Worm (Caenorhabditis elegans) whole organism, L2 larva: ENCODE measurements around the gene ZK218.11.

Source experiments
- C34F6.9 ChIP-seq: fragments of 150-350 bp; optimal IDR thresholded peaks from 2 replicates; lab custom pipeline; 2014; ENCODE audit warnings: missing biosample characterization, missing genetic modification characterization
- Y55F3AM.14 ChIP-seq: fragments of 200-800 bp; sonication (Bioruptor generic); optimal IDR thresholded peaks from 2 replicates; lab custom pipeline; 2018; ENCODE audit warnings: mild to moderate bottlenecking, missing genetic modification characterization, missing compliant biosample characterization
- aly-2 ChIP-seq: fragments of 150-350 bp; optimal IDR thresholded peaks from 2 replicates; lab custom pipeline; 2014; ENCODE audit warnings: missing biosample characterization, missing genetic modification characterization
- blmp-1 ChIP-seq: sonication (generic microtip); optimal IDR thresholded peaks from 2 replicates; lab custom pipeline; 2017; ENCODE audit warnings: missing genetic modification characterization, mild to moderate bottlenecking, missing compliant biosample characterization, antibody characterized with exemption, moderate library complexity; ENCODE audit not compliant: insufficient read depth
- ceh-82 ChIP-seq: fragments of 150-350 bp; optimal IDR thresholded peaks from 2 replicates; lab custom pipeline; 2014; ENCODE audit warnings: missing biosample characterization, missing genetic modification characterization
- crh-2 ChIP-seq: sonication (generic microtip); optimal IDR thresholded peaks from 2 replicates; lab custom pipeline; 2017; ENCODE audit warnings: missing biosample characterization, missing genetic modification characterization
- dmd-4 ChIP-seq: sonication (generic microtip); optimal IDR thresholded peaks from 2 replicates; lab custom pipeline; 2017; ENCODE audit warnings: missing biosample characterization, missing genetic modification characterization
- egl-27 ChIP-seq: sonication (generic microtip); optimal IDR thresholded peaks from 3 replicates; lab custom pipeline; 2017; ENCODE audit warnings: missing biosample characterization, missing genetic modification reagents, missing genetic modification characterization
- gmeb-1 ChIP-seq: fragments of 150-350 bp; optimal IDR thresholded peaks from 2 replicates; lab custom pipeline; 2014; ENCODE audit warnings: missing biosample characterization, missing genetic modification characterization
- lin-11 ChIP-seq: fragments of 150-350 bp; sonication (generic microtip); optimal IDR thresholded peaks from 2 replicates; lab custom pipeline; 2014; ENCODE audit warnings: missing biosample characterization, missing genetic modification characterization, inconsistent platforms, mixed read lengths
- lin-39 ChIP-seq: fragments of 150-350 bp; optimal IDR thresholded peaks from 2 replicates; lab custom pipeline; 2014; ENCODE audit warnings: missing biosample characterization, missing genetic modification reagents, missing genetic modification characterization
- lsy-2 ChIP-seq, 2 experiments: fragments of 150-350 bp in 1 of 2; sonication (generic microtip) in 1 of 2; optimal IDR thresholded peaks; 2 replicates each; lab custom pipeline; 2014 to 2017; ENCODE audit warnings: missing biosample characterization in 2 of 2, missing genetic modification characterization in 2 of 2
- mab-5 ChIP-seq: fragments of 150-350 bp; optimal IDR thresholded peaks from 2 replicates; lab custom pipeline; 2014; ENCODE audit warnings: missing biosample characterization, missing genetic modification characterization
- nhr-11 ChIP-seq: fragments of 150-350 bp; optimal IDR thresholded peaks from 2 replicates; lab custom pipeline; 2014; ENCODE audit warnings: missing biosample characterization, missing genetic modification characterization
- nhr-129 ChIP-seq: fragments of 150-350 bp; optimal IDR thresholded peaks from 2 replicates; lab custom pipeline; 2014; ENCODE audit warnings: missing biosample characterization, missing genetic modification characterization
- nhr-21 ChIP-seq: fragments of 150-350 bp; optimal IDR thresholded peaks from 2 replicates; lab custom pipeline; 2014; ENCODE audit warnings: missing biosample characterization, missing genetic modification characterization
- nhr-23 ChIP-seq: fragments of 150-350 bp; optimal IDR thresholded peaks from 2 replicates; lab custom pipeline; 2014; ENCODE audit warnings: missing biosample characterization, missing genetic modification reagents, missing genetic modification characterization
- nhr-237 ChIP-seq: fragments of 150-350 bp; optimal IDR thresholded peaks from 2 replicates; lab custom pipeline; 2014; ENCODE audit warnings: missing biosample characterization, missing genetic modification characterization
- nhr-25 ChIP-seq: fragments of 150-350 bp; sonication (generic microtip); optimal IDR thresholded peaks from 3 replicates; lab custom pipeline; 2014; ENCODE audit warnings: missing biosample characterization, missing genetic modification characterization
- nhr-77 ChIP-seq: fragments of 150-350 bp; optimal IDR thresholded peaks from 2 replicates; lab custom pipeline; 2014; ENCODE audit warnings: missing biosample characterization, missing genetic modification characterization
- peb-1 ChIP-seq: fragments of 150-350 bp; optimal IDR thresholded peaks from 2 replicates; lab custom pipeline; 2014; ENCODE audit warnings: missing biosample characterization, missing genetic modification characterization
- sma-9 ChIP-seq, 2 experiments: fragments of 150-350 bp in 1 of 2; sonication (generic microtip) in 1 of 2; optimal IDR thresholded peaks; 2 replicates each; lab custom pipeline; 2014 to 2016; ENCODE audit warnings: missing genetic modification characterization in 2 of 2, mild to moderate bottlenecking in 1 of 2, missing biosample characterization in 1 of 2, missing compliant biosample characterization in 1 of 2, missing genetic modification reagents in 1 of 2, moderate library complexity in 1 of 2
- unc-39 ChIP-seq: fragments of 150-350 bp; optimal IDR thresholded peaks from 2 replicates; lab custom pipeline; 2014; ENCODE audit warnings: missing biosample characterization, missing genetic modification characterization
- unc-55 ChIP-seq: fragments of 150-350 bp; sonication (generic microtip); optimal IDR thresholded peaks from 3 replicates; lab custom pipeline; 2014; ENCODE audit warnings: missing biosample characterization, missing genetic modification reagents, missing genetic modification characterization
- unc-62 ChIP-seq: fragments of 150-350 bp; optimal IDR thresholded peaks from 2 replicates; lab custom pipeline; 2014; ENCODE audit warnings: missing biosample characterization, missing genetic modification reagents, missing genetic modification characterization
- ztf-11 ChIP-seq: sonication (generic microtip); optimal IDR thresholded peaks from 2 replicates; lab custom pipeline; 2017; ENCODE audit warnings: missing biosample characterization, missing genetic modification characterization
- ztf-4 ChIP-seq: fragments of 150-350 bp; optimal IDR thresholded peaks from 2 replicates; lab custom pipeline; 2014; ENCODE audit warnings: missing biosample characterization, missing genetic modification characterization

ZK218.11 gene

DNA sequence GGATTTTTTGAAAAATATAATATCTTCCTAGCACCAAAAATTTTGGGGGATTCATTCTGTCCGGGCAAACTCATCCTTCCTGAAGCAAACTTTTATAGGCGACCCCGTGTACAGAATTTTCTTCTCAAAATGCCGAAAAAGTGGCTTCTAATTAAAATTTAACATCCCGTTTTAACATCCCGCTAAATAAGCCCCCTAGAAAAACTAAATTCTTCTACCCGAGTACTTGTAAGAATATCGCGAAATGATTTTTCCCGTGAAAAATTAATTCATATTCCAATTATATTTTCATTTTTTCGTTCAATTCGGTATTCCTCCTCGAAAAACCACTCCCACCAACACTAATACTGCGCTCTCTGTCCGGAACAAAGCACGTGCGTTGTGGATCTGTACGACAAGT, 39.4 kb downstream of the ZK218.11 start, which contains the start of gene T05E12.8:
T05E12.8 (plus strand) TSS at position 301 of the 400 bp plus-strand sequence.
- no peak for TF ChIP-seq lsy-2 (tag; optimal IDR thresholded peaks at IDR 0.05; lab: Kevin White, UChicago)
- TF ChIP-seq Y55F3AM.14 (GFP tag; lab: Kevin White, UChicago): no peak
- no peak for TF ChIP-seq sma-9 (GFP tag; optimal IDR thresholded peaks at IDR 0.05; lab: Kevin White, UChicago)
- no peak for TF ChIP-seq sma-9 (tag; optimal IDR thresholded peaks at IDR 0.05; lab: Kevin White, UChicago)
- no peak for TF ChIP-seq aly-2 (tag; lab: Kevin White, UChicago)
- TF ChIP-seq nhr-23 (tag; lab: Kevin White, UChicago): no peak
- TF ChIP-seq unc-55: no peak

ce11 chrV:17066634-17067033, 41.6 kb downstream of the ZK218.11 start:
- TF ChIP-seq C34F6.9 (tag; lab: Kevin White, UChicago) (no peak), dmd-4 (tag; lab: Kevin White, UChicago) (no peak), nhr-129 (tag; lab: Kevin White, UChicago) (no peak), unc-62 (GFP tag; lab: Kevin White, UChicago) (no peak), nhr-237 (tag; lab: Kevin White, UChicago) (no peak), peb-1 (tag; lab: Kevin White, UChicago) (no peak)
- TF ChIP-seq, all 48 proteins: peak for 0

ce11 chrV:17064676-17065075, 43.5 kb downstream of the ZK218.11 start, which contains the start of gene srh-255:
Gene srh-255 (plus strand): TSS chrV:17064976.
- TF ChIP-seq lin-39 (no peak), nhr-129 (tag; lab: Kevin White, UChicago) (no peak), ztf-4 (tag; lab: Kevin White, UChicago) (no peak)

DNA sequence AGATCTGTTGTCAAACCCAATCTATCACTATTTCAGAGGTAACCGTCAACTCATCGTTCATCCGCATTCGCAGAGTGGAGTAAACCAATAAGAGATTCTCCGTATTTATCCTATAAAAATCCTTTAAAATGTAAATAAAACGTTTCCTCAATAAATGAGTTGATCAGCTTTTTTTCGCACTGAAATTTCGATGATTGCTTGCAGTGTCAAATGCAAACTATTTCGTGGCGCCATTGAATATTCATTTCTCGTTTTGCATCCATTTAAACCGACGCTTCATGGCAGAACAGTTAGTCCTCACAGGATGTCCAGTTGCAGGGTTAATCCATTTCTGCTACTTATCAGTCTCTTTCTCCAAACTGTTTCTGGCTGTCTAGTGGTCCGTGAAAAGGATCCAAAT, 46.6 kb downstream of the ZK218.11 start, which contains the start of gene F28B1.9:
F28B1.9 (plus strand) TSS at position 301 of the 400 bp plus-strand sequence.
- TF ChIP-seq Y55F3AM.14 (GFP tag; lab: Kevin White, UChicago) (no peak), ztf-11 (tag; lab: Kevin White, UChicago) (no peak)
- TF ChIP-seq, all 48 proteins: peak for 0

DNA sequence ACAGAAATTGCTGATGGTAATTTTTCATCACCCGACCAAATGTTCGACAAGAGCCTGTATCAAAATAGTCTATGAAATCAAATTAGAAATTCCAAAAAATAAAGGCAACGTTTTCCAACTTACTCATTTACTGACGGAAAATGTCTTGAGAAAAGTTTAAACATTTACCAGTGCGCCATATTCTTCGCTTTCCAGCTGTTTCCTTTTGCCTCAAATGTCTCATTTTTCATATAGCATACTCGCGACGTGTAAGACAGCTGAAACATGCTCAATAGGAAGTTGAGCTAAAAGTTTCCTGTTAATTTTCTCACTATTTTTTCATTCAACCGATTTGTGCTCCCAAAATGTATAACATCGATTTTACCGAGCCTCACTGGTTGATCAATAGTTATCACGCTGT, 48.2 kb downstream of the ZK218.11 start, which contains the start of gene sri-66:
sri-66 (plus strand) TSS at position 301 of the 400 bp plus-strand sequence.
- TF ChIP-seq nhr-237 (tag; lab: Kevin White, UChicago): no peak
- no peak for TF ChIP-seq aly-2 (tag; lab: Kevin White, UChicago)
- no peak for TF ChIP-seq egl-27
- TF ChIP-seq unc-62 (GFP tag; lab: Kevin White, UChicago): no peak
- TF ChIP-seq ceh-82 (tag; lab: Kevin White, UChicago): no peak
- no peak for TF ChIP-seq crh-2
- TF ChIP-seq mab-5: no peak
- TF ChIP-seq dmd-4 (tag; lab: Kevin White, UChicago): no peak
- TF ChIP-seq nhr-11 (tag; lab: Kevin White, UChicago): no peak
- no peak for TF ChIP-seq lsy-2 (tag; optimal IDR thresholded peaks at IDR 0.05; lab: Kevin White, UChicago)
- TF ChIP-seq nhr-129 (tag; lab: Kevin White, UChicago): no peak
- no peak for TF ChIP-seq lin-39
- no peak for TF ChIP-seq nhr-77 (tag; lab: Kevin White, UChicago)
- TF ChIP-seq nhr-21 (tag; lab: Kevin White, UChicago): no peak
- no peak for TF ChIP-seq nhr-25 (tag; lab: Kevin White, UChicago)
- no peak for TF ChIP-seq unc-39 (tag; lab: Kevin White, UChicago)
- TF ChIP-seq blmp-1: no peak
- no peak for TF ChIP-seq gmeb-1 (tag; lab: Kevin White, UChicago)
- TF ChIP-seq lin-11 (tag; lab: Kevin White, UChicago): no peak
- no peak for TF ChIP-seq ztf-4 (tag; lab: Kevin White, UChicago)
